Worm (Caenorhabditis elegans): ENCODE results near the gene efr-3.

The efr-3 gene

ce11 chrII:6331222-6331830 lies 10.4 kb upstream of the efr-3 start, which contains the start of gene set-4:
Gene set-4 (minus strand): TSS chrII:6331341.
- no peak for TF ChIP-seq nhr-237 (tag; optimal IDR thresholded peaks at IDR 0.05)
- 0 out of 2 replicates have a peak, but pooled peaks have one; percentile 20 for TF ChIP-seq lin-29 (GFP tag; IDR thresholded peaks at IDR 0.05)
- peak; percentile 81 for TF ChIP-seq nhr-77 (tag; optimal IDR thresholded peaks at IDR 0.05)
- no peak for TF ChIP-seq daf-8 (GFP tag; IDR thresholded peaks at IDR 0.05)
- peak; percentile 62; the same call in 1 of the 2 replicates for TF ChIP-seq mdt-29 (GFP tag; IDR thresholded peaks at IDR 0.05)
- 0 out of 2 replicates have a peak, but pooled peaks have one; percentile 65 for TF ChIP-seq zfp-3 (GFP tag; conservative IDR thresholded peaks at IDR 0.05)
- no peak for TF ChIP-seq tag-97 (GFP tag; IDR thresholded peaks at IDR 0.05)
- TF ChIP-seq zip-2 (tag; optimal IDR thresholded peaks at IDR 0.05) = no peak
- TF ChIP-seq daf-12 (tag; optimal IDR thresholded peaks at IDR 0.05) = no peak
- TF ChIP-seq nhr-42 (GFP tag; IDR thresholded peaks at IDR 0.05) = peak; percentile 85
- peak; percentile 90 for TF ChIP-seq F37D6.2 (tag; optimal IDR thresholded peaks at IDR 0.05)
- no peak for TF ChIP-seq Y75B8A.6 (GFP tag; IDR thresholded peaks at IDR 0.05)
- peak; percentile 69 for TF ChIP-seq ama-1 (optimal IDR thresholded peaks at IDR 0.05)
- TF ChIP-seq nhr-6 (tag; optimal IDR thresholded peaks at IDR 0.05) = peak; percentile 79
- TF ChIP-seq gei-8 (GFP tag; optimal IDR thresholded peaks at IDR 0.05) = peak; percentile 35
- no peak for TF ChIP-seq snpc-4 (tag; optimal IDR thresholded peaks at IDR 0.05)
- peak; percentile 71 for TF ChIP-seq nhr-48 (tag; optimal IDR thresholded peaks at IDR 0.05)
- peak; percentile 89 for TF ChIP-seq nhr-11 (tag; optimal IDR thresholded peaks at IDR 0.05)
- no peak for TF ChIP-seq Y48G9A.11 (GFP tag; IDR thresholded peaks at IDR 0.05)
- no peak for TF ChIP-seq lin-39 (tag; optimal IDR thresholded peaks at IDR 0.05)
- peak; percentile 88 for TF ChIP-seq hmg-1.1 (GFP tag; IDR thresholded peaks at IDR 0.05)
- TF ChIP-seq nhr-111 (GFP tag; optimal IDR thresholded peaks at IDR 0.05) = no peak
- no peak for TF ChIP-seq zip-11 (GFP tag; IDR thresholded peaks at IDR 0.05)
- TF ChIP-seq Y5F2A.4 (GFP tag; optimal IDR thresholded peaks at IDR 0.05) = no peak
- peak; percentile 82; the same call in 1 of the 2 replicates for TF ChIP-seq lin-1 (GFP tag; IDR thresholded peaks at IDR 0.05)
- peak in 1 of 2 experiments; percentile 75 for TF ChIP-seq unc-62 (GFP tag; optimal IDR thresholded peaks at IDR 0.05 in 1 of 2)
- no peak for TF ChIP-seq unc-62 (tag; optimal IDR thresholded peaks at IDR 0.05)
- TF ChIP-seq lim-7 (GFP tag; IDR thresholded peaks at IDR 0.05) = no peak
- peak; percentile 68 for TF ChIP-seq spr-3 (GFP tag; optimal IDR thresholded peaks at IDR 0.05)
- TF ChIP-seq hlh-30 (tag; optimal IDR thresholded peaks at IDR 0.05; ENCODE audit: insufficient read depth) = peak; percentile 95
- TF ChIP-seq cey-2 (tag; optimal IDR thresholded peaks at IDR 0.05; ENCODE audit: borderline replicate concordance, insufficient read depth) = no peak
- no peak for TF ChIP-seq unc-39 (tag; optimal IDR thresholded peaks at IDR 0.05)
- peak; percentile 95 for TF ChIP-seq fkh-10 (GFP tag; optimal IDR thresholded peaks at IDR 0.05)
- peak; percentile 94 for TF ChIP-seq dve-1 (tag; optimal IDR thresholded peaks at IDR 0.05; ENCODE audit: insufficient read depth)
- no peak for TF ChIP-seq ceh-32 (tag; optimal IDR thresholded peaks at IDR 0.05; ENCODE audit: poor library complexity)
- no peak for TF ChIP-seq ceh-82 (tag; optimal IDR thresholded peaks at IDR 0.05)
- peak; percentile 96 for TF ChIP-seq mep-1 (tag; optimal IDR thresholded peaks at IDR 0.05)
- TF ChIP-seq skn-1 (tag; optimal IDR thresholded peaks at IDR 0.05) = no peak
- no peak; the same call in 1 of the 2 replicates for TF ChIP-seq egl-43 (GFP tag; IDR thresholded peaks at IDR 0.05)
- no peak for TF ChIP-seq snpc-1.2 (GFP tag; IDR thresholded peaks at IDR 0.05)
- TF ChIP-seq aly-2 (tag; optimal IDR thresholded peaks at IDR 0.05) = no peak
- TF ChIP-seq php-3 (GFP tag; IDR thresholded peaks at IDR 0.05) = 0 out of 2 replicates have a peak, but pooled peaks have one; percentile 20
- peak; percentile 99 for TF ChIP-seq aha-1 (tag)
- TF ChIP-seq ZK337.2 (GFP tag; IDR thresholded peaks at IDR 0.05) = no peak
- peak; percentile 77 for TF ChIP-seq duxl-1 (tag; optimal IDR thresholded peaks at IDR 0.05; ENCODE audit: poor library complexity)
- no peak for TF ChIP-seq F44E2.7 (GFP tag; IDR thresholded peaks at IDR 0.05)
- TF ChIP-seq ceh-62 (tag; optimal IDR thresholded peaks at IDR 0.05) = no peak
- TF ChIP-seq vab-7 (GFP tag; IDR thresholded peaks at IDR 0.05) = 0 out of 2 replicates have a peak, but pooled peaks have one; percentile 29
- no peak for TF ChIP-seq attf-4 (tag; optimal IDR thresholded peaks at IDR 0.05)
- TF ChIP-seq jun-1 (tag; optimal IDR thresholded peaks at IDR 0.05) = peak; percentile 77
- no peak for TF ChIP-seq F49E8.2 (tag; optimal IDR thresholded peaks at IDR 0.05; ENCODE audit: borderline replicate concordance)
